Worm (Caenorhabditis elegans) whole organism, L4 larva: ENCODE results near the gene mks-5.

Source experiments
- F10B5.3 ChIP-seq: sonication (generic microtip); optimal IDR thresholded peaks from 2 replicates; lab custom pipeline; 2016; ENCODE audit warnings: mild to moderate bottlenecking, missing genetic modification characterization, missing compliant biosample characterization
- ama-1 ChIP-seq: fragments of 150-350 bp; optimal IDR thresholded peaks from 2 replicates; lab custom pipeline; 2014; ENCODE audit warnings: inconsistent platforms, mixed read lengths
- cey-2 ChIP-seq: sonication (generic microtip); optimal IDR thresholded peaks from 3 replicates; lab custom pipeline; 2017; ENCODE audit warnings: missing genetic modification characterization, mild to moderate bottlenecking, missing compliant biosample characterization, antibody characterized with exemption, borderline replicate concordance; ENCODE audit not compliant: insufficient read depth
- hif-1 ChIP-seq, 2 experiments: sonication (generic microtip); optimal IDR thresholded peaks; 2 replicates each; lab custom pipeline; 2016 to 2017; ENCODE audit warnings: missing compliant biosample characterization in 2 of 2, missing genetic modification characterization in 2 of 2, missing genetic modification reagents in 2 of 2, missing genotype in 2 of 2, mild to moderate bottlenecking in 1 of 2
- lin-13 ChIP-seq: fragments of 150-350 bp; optimal IDR thresholded peaks from 2 replicates; lab custom pipeline; 2014; ENCODE audit warnings: missing biosample characterization, missing genetic modification reagents, missing genetic modification characterization
- lin-15B ChIP-seq: fragments of 150-350 bp; sonication (generic microtip); optimal IDR thresholded peaks from 3 replicates; lab custom pipeline; 2014; ENCODE audit warnings: missing biosample characterization, missing genetic modification characterization
- nhr-237 ChIP-seq: sonication (generic microtip); optimal IDR thresholded peaks from 2 replicates; lab custom pipeline; 2017; ENCODE audit warnings: missing biosample characterization, missing genetic modification characterization
- unc-62 ChIP-seq, 3 experiments: fragments of 150-350 bp in 1 of 3; sonication (generic microtip); optimal IDR thresholded peaks in 2 of 3; peaks in 1 of 3; 1 replicate in 1 of 3; 2 replicates in 2 of 3; lab custom pipeline; 2014 to 2017; ENCODE audit warnings: missing biosample characterization in 3 of 3, missing genetic modification characterization in 3 of 3, missing genetic modification reagents in 3 of 3, missing genotype in 1 of 3
- zag-1 ChIP-seq: fragments of 150-350 bp; optimal IDR thresholded peaks from 2 replicates; lab custom pipeline; 2014; ENCODE audit warnings: missing biosample characterization, missing genetic modification characterization

- TF ChIP-seq lin-13 (GFP tag; lab: Kevin White, UChicago) = no peak
- no peak for TF ChIP-seq zag-1
- TF ChIP-seq ama-1 = no peak
- no peak for TF ChIP-seq cey-2
- TF ChIP-seq unc-62 (GFP tag; optimal IDR thresholded peaks at IDR 0.05 in 1 of 2; lab: Kevin White, UChicago) = peak in 1 of 2 experiments; percentile 70
- no peak for TF ChIP-seq unc-62 (tag; optimal IDR thresholded peaks at IDR 0.05; lab: Kevin White, UChicago)
- TF ChIP-seq F10B5.3 (tag; lab: Kevin White, UChicago) = no peak
- TF ChIP-seq hif-1 (tag; optimal IDR thresholded peaks at IDR 0.05; lab: Kevin White, UChicago) = no peak
- no peak for TF ChIP-seq nhr-237 (tag; lab: Kevin White, UChicago)
- TF ChIP-seq lin-15B (tag; lab: Kevin White, UChicago) = no peak
Measured at ce11 chrII:10705347-10705996, 14.6 kb upstream of the mks-5 start.
